Fruit fly (Drosophila melanogaster): ENCODE measurements around the gene Tpr2.

Gene Tpr2

dm6 chr2L:16523091-16523490 is 31.8 kb downstream of the Tpr2 start:
- TF ChIP-seq Dll (optimal IDR thresholded peaks at IDR 0.05): no peak
- TF ChIP-seq EcR (GFP tag; optimal IDR thresholded peaks at IDR 0.05): no peak
- TF ChIP-seq pan (optimal IDR thresholded peaks at IDR 0.05): no peak
- no peak for TF ChIP-seq usp (GFP tag; optimal IDR thresholded peaks at IDR 0.05)
- TF ChIP-seq psq (optimal IDR thresholded peaks at IDR 0.05): no peak
- TF ChIP-seq CG8478 (optimal IDR thresholded peaks at IDR 0.05): no peak

dm6 chr2L:16525114-16525513 is 33.8 kb downstream of the Tpr2 start:
- no peak for TF ChIP-seq CG8478 (optimal IDR thresholded peaks at IDR 0.05)
- TF ChIP-seq psq (optimal IDR thresholded peaks at IDR 0.05): no peak
- TF ChIP-seq EcR (GFP tag; optimal IDR thresholded peaks at IDR 0.05): no peak
- TF ChIP-seq Dll (optimal IDR thresholded peaks at IDR 0.05): no peak
- TF ChIP-seq pan (optimal IDR thresholded peaks at IDR 0.05): no peak
- TF ChIP-seq usp (GFP tag; optimal IDR thresholded peaks at IDR 0.05): no peak

dm6 chr2L:16526015-16526518 is 34.7 kb downstream of the Tpr2 start:
- TF ChIP-seq CG8478 (optimal IDR thresholded peaks at IDR 0.05) (no peak), EcR (GFP tag; optimal IDR thresholded peaks at IDR 0.05) (peak; percentile 95 to 99), Dll (optimal IDR thresholded peaks at IDR 0.05) (peak; percentile 85)

DNA sequence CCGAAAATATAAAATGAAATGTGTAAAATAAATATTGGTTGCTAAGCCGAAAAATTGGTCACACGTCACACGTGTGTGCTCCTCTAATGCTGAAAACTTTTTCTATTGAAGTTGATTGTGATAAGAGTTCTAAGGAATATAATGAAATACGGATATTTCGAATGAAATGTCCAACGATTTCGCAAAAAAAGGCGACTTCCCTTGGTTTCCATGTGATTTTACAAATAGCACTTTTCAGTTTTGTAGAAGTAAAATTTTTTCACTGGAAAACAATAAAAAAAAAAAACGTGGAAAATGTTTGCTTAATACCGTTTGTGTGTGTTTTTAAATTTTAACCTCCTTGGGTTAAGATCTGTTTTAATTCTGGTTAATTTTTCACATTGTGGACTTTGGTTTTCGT is 35.2 kb downstream of the Tpr2 start:
- TF ChIP-seq EcR (GFP tag; optimal IDR thresholded peaks at IDR 0.05) (no peak), usp (GFP tag; optimal IDR thresholded peaks at IDR 0.05) (no peak), psq (optimal IDR thresholded peaks at IDR 0.05) (no peak), pan (optimal IDR thresholded peaks at IDR 0.05) (no peak), CG8478 (optimal IDR thresholded peaks at IDR 0.05) (no peak), Dll (optimal IDR thresholded peaks at IDR 0.05) (no peak)

DNA sequence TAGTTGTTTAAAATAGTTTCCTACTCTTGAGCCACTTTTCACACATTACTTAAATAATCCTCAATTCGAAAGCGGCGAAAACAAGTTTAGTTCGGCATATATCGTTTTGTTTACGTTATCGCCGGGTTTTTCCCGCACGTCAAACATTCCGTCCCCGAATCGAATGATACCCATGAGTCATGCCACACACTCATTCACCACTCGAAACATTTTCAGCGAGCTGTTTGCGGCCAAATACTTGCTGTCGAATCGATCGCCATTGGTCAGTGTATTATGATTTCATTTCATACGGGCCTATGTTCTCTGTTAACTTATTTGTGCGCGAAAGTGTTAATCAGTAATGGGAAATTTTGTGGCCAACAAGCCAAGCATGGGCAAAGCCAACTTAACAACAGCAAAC is 37.2 kb downstream of the Tpr2 start:
- TF ChIP-seq pan (optimal IDR thresholded peaks at IDR 0.05) (no peak), Dll (optimal IDR thresholded peaks at IDR 0.05) (no peak), usp (GFP tag; optimal IDR thresholded peaks at IDR 0.05) (no peak), psq (optimal IDR thresholded peaks at IDR 0.05) (no peak), CG8478 (optimal IDR thresholded peaks at IDR 0.05) (no peak), EcR (GFP tag; optimal IDR thresholded peaks at IDR 0.05) (no peak)

DNA sequence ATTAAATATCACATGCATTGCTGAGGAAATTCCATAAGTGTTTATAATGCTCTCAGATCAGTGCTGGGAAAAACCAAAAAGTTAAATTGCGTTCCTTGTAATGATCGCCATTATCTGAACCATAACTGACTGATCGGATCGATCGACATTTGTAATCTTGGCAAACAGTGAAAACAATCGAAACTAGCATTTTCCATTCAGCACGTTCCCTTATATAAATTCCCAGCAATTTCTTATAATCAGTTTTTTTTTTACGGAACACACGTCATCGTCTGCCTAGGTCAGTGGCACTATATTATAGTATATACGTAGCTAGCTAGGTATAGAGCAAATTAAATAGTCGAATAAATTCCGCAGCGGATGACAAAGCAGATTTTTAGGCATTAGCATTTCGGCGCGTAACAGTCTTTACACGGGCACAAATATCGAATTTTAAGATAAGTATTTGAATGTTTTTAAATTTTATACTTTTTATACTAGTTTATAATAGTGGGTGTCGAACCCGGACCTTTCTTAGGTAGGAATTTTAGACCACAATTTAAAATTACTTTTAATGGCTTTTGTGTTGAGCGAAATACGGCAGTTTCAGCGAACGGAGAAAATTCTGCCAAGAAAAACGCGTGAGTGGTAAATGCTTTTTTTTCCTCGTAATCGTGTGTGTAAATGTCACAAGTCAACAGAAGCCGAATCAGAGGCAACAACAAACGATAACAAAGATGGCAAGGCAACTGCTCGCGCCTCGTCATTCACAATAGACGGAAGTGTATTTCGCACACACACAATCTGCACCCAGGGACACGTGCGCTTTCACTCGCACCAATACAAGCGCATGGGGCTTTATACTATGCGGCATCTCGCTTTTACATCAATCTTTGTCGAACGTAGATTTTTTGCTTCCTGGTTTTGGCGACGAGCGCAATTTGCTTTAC is 38.4 kb downstream of the Tpr2 start:
- TF ChIP-seq pan (optimal IDR thresholded peaks at IDR 0.05) (no peak), psq (optimal IDR thresholded peaks at IDR 0.05) (no peak), Dll (optimal IDR thresholded peaks at IDR 0.05) (no peak), CG8478 (optimal IDR thresholded peaks at IDR 0.05) (no peak), usp (GFP tag; optimal IDR thresholded peaks at IDR 0.05) (no peak), EcR (GFP tag; optimal IDR thresholded peaks at IDR 0.05) (no peak)

dm6 chr2L:16530414-16530771 is 39.1 kb downstream of the Tpr2 start:
- no peak for TF ChIP-seq EcR (GFP tag; optimal IDR thresholded peaks at IDR 0.05)
- no peak for TF ChIP-seq CG8478 (optimal IDR thresholded peaks at IDR 0.05)
- TF ChIP-seq pan (optimal IDR thresholded peaks at IDR 0.05): no peak
- no peak for TF ChIP-seq usp (GFP tag; optimal IDR thresholded peaks at IDR 0.05)

- TF ChIP-seq Dll (optimal IDR thresholded peaks at IDR 0.05): no peak
- no peak for TF ChIP-seq pan (optimal IDR thresholded peaks at IDR 0.05)
- no peak for TF ChIP-seq CG8478 (optimal IDR thresholded peaks at IDR 0.05)
- TF ChIP-seq EcR (GFP tag; optimal IDR thresholded peaks at IDR 0.05): no peak
- no peak for TF ChIP-seq usp (GFP tag; optimal IDR thresholded peaks at IDR 0.05)
Measured at dm6 chr2L:16530809-16531208, 39.5 kb downstream of the Tpr2 start.

- TF ChIP-seq EcR (GFP tag; optimal IDR thresholded peaks at IDR 0.05) (no peak), CG8478 (optimal IDR thresholded peaks at IDR 0.05) (no peak), Dll (optimal IDR thresholded peaks at IDR 0.05) (no peak)
Measured at dm6 chr2L:16531507-16532134, 40.3 kb downstream of the Tpr2 start.

dm6 chr2L:16532702-16533385 is 41.5 kb downstream of the Tpr2 start, which contains the start of gene CG5953:
TSS of gene CG5953 (minus strand) at chr2L:16532877.
- TF ChIP-seq psq (optimal IDR thresholded peaks at IDR 0.05): no peak
- peak; percentile 93 for TF ChIP-seq Dll (optimal IDR thresholded peaks at IDR 0.05)

- no peak for TF ChIP-seq psq (optimal IDR thresholded peaks at IDR 0.05)
- peak; percentile 79 to 86 for TF ChIP-seq EcR (GFP tag; optimal IDR thresholded peaks at IDR 0.05)
Measured at dm6 chr2L:16533386-16533773, 42.0 kb downstream of the Tpr2 start.

DNA sequence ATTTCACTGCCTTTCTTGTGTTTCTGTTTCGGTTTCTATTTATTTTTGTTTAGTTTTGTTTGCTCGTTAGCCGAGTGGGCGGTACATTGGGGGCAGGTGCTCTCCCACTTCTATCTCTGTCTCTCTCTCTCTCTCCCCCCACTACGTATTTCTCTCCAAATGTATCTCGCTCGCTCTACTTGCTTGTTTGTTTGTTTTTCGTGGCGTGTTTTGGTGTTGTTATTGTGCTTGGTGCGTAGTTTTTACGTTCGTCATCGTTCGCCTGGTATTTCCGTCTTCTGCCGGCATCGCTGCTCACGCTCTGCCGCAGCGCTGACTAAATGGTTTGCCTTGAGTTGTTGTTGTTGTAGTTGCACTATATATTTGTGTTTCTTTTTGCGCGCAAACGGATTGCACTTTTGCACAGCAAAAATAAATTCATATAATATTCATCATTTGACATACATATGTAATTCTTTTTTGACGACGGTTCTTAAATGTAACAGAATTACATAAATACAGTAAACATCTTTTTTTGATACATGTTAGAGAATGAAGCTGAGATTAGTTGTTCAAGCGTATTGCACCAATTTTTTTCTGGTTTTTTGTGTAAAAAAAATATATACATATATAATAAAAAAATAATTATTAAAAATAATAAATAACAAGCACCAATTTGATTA is 43.0 kb downstream of the Tpr2 start:
- TF ChIP-seq EcR (GFP tag; optimal IDR thresholded peaks at IDR 0.05): no peak
